Worm (Caenorhabditis elegans) whole organism, mixed stage, embryonic: ENCODE results near the gene aly-3.

Source experiments
- M03D4.4 ChIP-seq: sonication (generic microtip); optimal IDR thresholded peaks from 2 replicates; lab custom pipeline; 2017; ENCODE audit warnings: mild to moderate bottlenecking, missing genetic modification characterization, missing compliant biosample characterization
- bed-3 ChIP-seq: fragments of 200-800 bp; sonication (Bioruptor generic); optimal IDR thresholded peaks from 3 replicates; lab custom pipeline; 2018; ENCODE audit warnings: mild to moderate bottlenecking, missing genetic modification characterization, moderate library complexity, missing compliant biosample characterization
- blmp-1 ChIP-seq: fragments of 150-350 bp; optimal IDR thresholded peaks from 2 replicates; lab custom pipeline; 2014; ENCODE audit warnings: missing biosample characterization, missing genetic modification characterization
- ceh-39 ChIP-seq: fragments of 150-350 bp; optimal IDR thresholded peaks from 2 replicates; lab custom pipeline; 2014; ENCODE audit warnings: missing biosample characterization, missing genetic modification characterization
- ceh-43 ChIP-seq: fragments of 200-800 bp; sonication (Bioruptor generic); optimal IDR thresholded peaks from 2 replicates; lab custom pipeline; 2018; ENCODE audit warnings: mild to moderate bottlenecking, missing genetic modification characterization, moderate library complexity, missing compliant biosample characterization
- ceh-83 ChIP-seq: fragments of 200-800 bp; sonication (Bioruptor generic); optimal IDR thresholded peaks from 2 replicates; lab custom pipeline; 2018; ENCODE audit warnings: mild to moderate bottlenecking, missing genetic modification characterization, missing compliant biosample characterization
- ces-1 ChIP-seq: fragments of 150-350 bp; optimal IDR thresholded peaks from 2 replicates; lab custom pipeline; 2014; ENCODE audit warnings: missing biosample characterization, missing genetic modification reagents, missing genetic modification characterization
- cnd-1 ChIP-seq: fragments of 200-800 bp; sonication (Bioruptor generic); optimal IDR thresholded peaks from 2 replicates; lab custom pipeline; 2018; ENCODE audit warnings: mild to moderate bottlenecking, missing genetic modification characterization, missing compliant biosample characterization
- drap-1 ChIP-seq: fragments of 200-800 bp; sonication (Bioruptor generic); optimal IDR thresholded peaks from 3 replicates; lab custom pipeline; 2018; ENCODE audit warnings: mild to moderate bottlenecking, missing genetic modification characterization, missing compliant biosample characterization
- elt-3 ChIP-seq: fragments of 150-350 bp; optimal IDR thresholded peaks from 2 replicates; lab custom pipeline; 2014; ENCODE audit warnings: missing biosample characterization, missing genetic modification characterization
- flh-1 ChIP-seq: fragments of 200-800 bp; sonication (Bioruptor generic); optimal IDR thresholded peaks from 2 replicates; lab custom pipeline; 2018; ENCODE audit warnings: mild to moderate bottlenecking, missing genetic modification characterization, moderate library complexity, missing compliant biosample characterization
- ham-2 ChIP-seq: fragments of 200-800 bp; sonication (Bioruptor generic); optimal IDR thresholded peaks from 2 replicates; lab custom pipeline; 2018; ENCODE audit warnings: mild to moderate bottlenecking, missing genetic modification characterization, missing compliant biosample characterization
- hlh-1 ChIP-seq: fragments of 150-350 bp; optimal IDR thresholded peaks from 2 replicates; lab custom pipeline; 2014; ENCODE audit warnings: missing biosample characterization, missing genetic modification reagents, missing genetic modification characterization
- lin-13 ChIP-seq: fragments of 150-350 bp; optimal IDR thresholded peaks from 2 replicates; lab custom pipeline; 2014; ENCODE audit warnings: missing biosample characterization, missing genetic modification characterization
- lin-32 ChIP-seq: fragments of 200-800 bp; sonication (Bioruptor generic); optimal IDR thresholded peaks from 2 replicates; lab custom pipeline; 2018; ENCODE audit warnings: mild to moderate bottlenecking, missing genetic modification characterization, missing compliant biosample characterization
- lsy-2 ChIP-seq: fragments of 150-350 bp; optimal IDR thresholded peaks from 2 replicates; lab custom pipeline; 2014; ENCODE audit warnings: missing biosample characterization, missing genetic modification characterization
- mab-5 ChIP-seq: fragments of 150-350 bp; optimal IDR thresholded peaks from 2 replicates; lab custom pipeline; 2014; ENCODE audit warnings: missing biosample characterization, missing genetic modification characterization
- mep-1 ChIP-seq: fragments of 150-350 bp; optimal IDR thresholded peaks from 2 replicates; lab custom pipeline; 2017; ENCODE audit warnings: missing biosample characterization, missing genetic modification reagents, missing genetic modification characterization, inconsistent platforms
- mls-2 ChIP-seq: sonication (generic microtip); optimal IDR thresholded peaks from 2 replicates; lab custom pipeline; 2016; ENCODE audit warnings: mild to moderate bottlenecking, missing genetic modification characterization, moderate library complexity, missing compliant biosample characterization
- nhr-2 ChIP-seq: fragments of 150-350 bp; optimal IDR thresholded peaks from 2 replicates; lab custom pipeline; 2014; ENCODE audit warnings: missing biosample characterization, missing genetic modification characterization
- nhr-237 ChIP-seq: fragments of 150-350 bp; optimal IDR thresholded peaks from 2 replicates; lab custom pipeline; 2014; ENCODE audit warnings: missing biosample characterization, missing genetic modification characterization
- nhr-28 ChIP-seq: fragments of 150-350 bp; optimal IDR thresholded peaks from 2 replicates; lab custom pipeline; 2014; ENCODE audit warnings: missing biosample characterization, missing genetic modification characterization
- nhr-76 ChIP-seq: sonication (generic microtip); optimal IDR thresholded peaks from 2 replicates; lab custom pipeline; 2017; ENCODE audit warnings: missing biosample characterization, missing genetic modification characterization
- pha-4 ChIP-seq: fragments of 150-350 bp; optimal IDR thresholded peaks from 2 replicates; lab custom pipeline; 2018; ENCODE audit warnings: missing biosample characterization, missing genetic modification reagents, missing genetic modification characterization
- sptf-1 ChIP-seq: sonication (generic microtip); optimal IDR thresholded peaks from 2 replicates; lab custom pipeline; 2017; ENCODE audit warnings: mild to moderate bottlenecking, missing genetic modification characterization, moderate library complexity, missing compliant biosample characterization
- tbx-8 ChIP-seq: fragments of 200-800 bp; sonication (Bioruptor generic); optimal IDR thresholded peaks from 2 replicates; lab custom pipeline; 2018; ENCODE audit warnings: mild to moderate bottlenecking, missing genetic modification characterization, moderate library complexity, missing compliant biosample characterization
- unc-120 ChIP-seq: sonication (generic microtip); optimal IDR thresholded peaks from 2 replicates; lab custom pipeline; 2017; ENCODE audit warnings: missing genetic modification characterization, missing compliant biosample characterization; ENCODE audit not compliant: poor library complexity, severe bottlenecking
- unc-39 ChIP-seq: fragments of 150-350 bp; optimal IDR thresholded peaks from 2 replicates; lab custom pipeline; 2014; ENCODE audit warnings: missing biosample characterization, missing genetic modification characterization
- unc-62 ChIP-seq: fragments of 150-350 bp; optimal IDR thresholded peaks from 2 replicates; lab custom pipeline; 2014; ENCODE audit warnings: missing biosample characterization, missing genetic modification reagents, missing genetic modification characterization
- zip-8 ChIP-seq: fragments of 150-350 bp; optimal IDR thresholded peaks from 2 replicates; lab custom pipeline; 2014; ENCODE audit warnings: missing biosample characterization, missing genetic modification characterization
- ztf-11 ChIP-seq: fragments of 150-350 bp; optimal IDR thresholded peaks from 2 replicates; lab custom pipeline; 2014; ENCODE audit warnings: missing biosample characterization, missing genetic modification characterization

Gene aly-3

DNA sequence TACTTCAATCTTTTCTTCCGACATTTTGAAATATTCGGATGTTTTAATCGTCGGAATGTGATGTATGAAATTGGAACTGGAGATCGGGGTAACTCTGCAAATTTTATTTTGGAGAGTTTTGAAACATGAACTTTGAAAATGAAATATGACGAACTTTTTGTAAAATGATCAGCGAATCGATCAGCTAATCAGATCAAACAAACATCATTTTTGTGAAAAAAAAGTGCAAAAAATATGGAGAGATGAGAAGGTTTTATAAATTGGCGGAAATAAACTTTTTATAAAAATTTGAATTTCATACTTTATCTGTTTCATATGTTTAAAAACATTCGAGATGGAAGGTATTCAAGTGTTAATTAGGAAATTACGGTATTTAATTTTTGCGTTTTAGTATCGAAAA, 11.6 kb upstream of the aly-3 start, which contains the start of gene dlc-2:
TSS of gene dlc-2 (minus strand) at position 101 of the 400 bp plus-strand sequence.
- no peak for TF ChIP-seq elt-3 (tag; lab: Kevin White, UChicago)
- no peak for TF ChIP-seq M03D4.4 (tag; lab: Kevin White, UChicago)
- no peak for TF ChIP-seq nhr-2
- no peak for TF ChIP-seq zip-8 (tag; lab: Kevin White, UChicago)
- TF ChIP-seq mls-2 (tag; lab: Kevin White, UChicago), result no peak
- TF ChIP-seq cnd-1 (tag; lab: Kevin White, UChicago), result no peak
- TF ChIP-seq nhr-28 (tag; lab: Kevin White, UChicago), result no peak
- no peak for TF ChIP-seq blmp-1 (tag; lab: Kevin White, UChicago)
- no peak for TF ChIP-seq tbx-8 (GFP tag; lab: Kevin White, UChicago)

DNA sequence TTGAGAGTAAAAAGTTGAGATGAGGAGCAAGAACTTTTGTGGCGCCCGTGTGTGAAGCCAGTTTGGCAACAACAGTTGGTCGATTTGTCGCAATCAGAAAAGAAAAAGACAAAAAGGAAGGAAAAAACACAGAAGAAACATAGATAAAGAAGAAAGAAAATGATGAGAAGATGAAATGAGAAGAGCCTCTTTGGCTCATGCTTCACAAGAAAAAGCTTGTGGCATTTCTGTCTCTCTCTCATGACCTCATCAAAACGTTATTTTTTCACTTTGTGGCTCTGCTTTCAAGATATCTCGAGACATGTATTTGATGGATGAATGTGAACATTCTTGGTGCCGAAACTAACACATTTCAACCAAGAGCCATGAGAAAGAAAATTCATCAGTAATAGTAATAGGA, 10.0 kb upstream of the aly-3 start:
- TF ChIP-seq nhr-2 (no peak), bed-3 (GFP tag; lab: Kevin White, UChicago) (no peak), unc-120 (peak; percentile 43), nhr-237 (tag; lab: Kevin White, UChicago) (no peak), hlh-1 (peak; percentile 23), M03D4.4 (tag; lab: Kevin White, UChicago) (no peak)

DNA sequence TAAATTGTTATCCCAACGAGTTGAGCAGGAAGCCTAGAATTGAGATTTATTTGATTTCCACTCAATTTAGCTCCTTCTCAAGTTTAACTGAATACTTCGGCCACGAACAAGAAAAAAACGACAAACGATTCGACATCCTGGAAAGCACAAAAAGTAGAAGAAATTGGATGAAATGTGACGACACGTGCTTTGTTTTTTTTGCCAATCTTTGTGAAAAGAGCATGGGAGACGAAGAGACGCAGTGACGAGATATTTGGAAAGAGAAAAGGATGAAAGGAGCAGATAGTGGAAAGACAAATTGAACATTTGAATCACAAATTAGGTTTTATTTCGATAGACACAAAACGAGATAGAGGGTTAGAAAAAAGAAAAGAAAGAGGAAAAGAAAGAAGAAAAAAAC, 8.6 kb upstream of the aly-3 start:
- TF ChIP-seq nhr-76 (no peak), ces-1 (GFP tag; lab: Kevin White, UChicago) (peak; percentile 72)

DNA sequence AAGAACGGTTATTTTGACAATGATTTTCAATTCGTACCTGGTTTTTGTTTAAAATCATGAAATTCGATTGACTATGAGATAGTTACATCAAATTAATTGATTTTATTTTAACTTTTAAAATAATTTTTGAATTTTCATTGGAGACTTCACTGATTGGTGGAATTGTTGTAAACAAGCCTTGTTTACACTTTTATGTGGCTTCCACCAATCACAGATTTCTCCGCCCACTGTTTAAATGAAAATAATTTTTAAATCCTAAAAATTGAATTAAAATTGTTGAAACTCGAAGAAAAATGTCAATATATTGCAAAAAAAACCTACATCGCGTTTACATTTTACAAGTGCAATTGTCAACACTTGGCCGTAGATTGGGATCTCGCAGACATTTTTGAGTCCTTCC, 2.5 kb upstream of the aly-3 start:
- TF ChIP-seq tbx-8 (GFP tag; lab: Kevin White, UChicago) (no peak), nhr-237 (tag; lab: Kevin White, UChicago) (no peak), cnd-1 (tag; lab: Kevin White, UChicago) (no peak), nhr-2 (no peak), ces-1 (GFP tag; lab: Kevin White, UChicago) (no peak), blmp-1 (tag; lab: Kevin White, UChicago) (no peak), lsy-2 (tag; lab: Kevin White, UChicago) (no peak), ceh-43 (no peak), unc-39 (no peak), ceh-83 (GFP tag; lab: Kevin White, UChicago) (no peak), M03D4.4 (tag; lab: Kevin White, UChicago) (no peak)

DNA sequence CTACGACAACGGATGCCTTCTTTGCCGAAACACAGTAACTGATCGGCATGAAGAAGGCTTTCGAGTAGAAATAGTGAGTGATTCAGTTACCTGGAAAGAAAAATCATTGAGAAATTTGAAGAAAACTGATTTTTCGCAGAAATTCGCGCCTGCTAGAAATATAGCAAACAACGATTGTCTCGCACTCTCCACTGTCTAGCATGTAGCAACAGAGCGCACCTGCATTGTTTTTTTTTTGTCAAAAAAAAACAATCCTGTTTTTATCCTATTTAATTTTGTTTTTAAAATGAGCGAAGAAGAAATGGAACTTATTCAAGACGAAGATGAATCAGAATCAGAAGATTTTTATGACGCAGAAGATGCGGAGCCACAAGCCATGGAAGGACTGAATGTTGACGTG, 2.0 kb upstream of the aly-3 start, which contains the start of the genes ddb-1 and M18.6:
TSS of gene ddb-1 (minus strand) at position 90 of the 400 bp plus-strand sequence.
TSS of gene M18.6 (plus strand) at position 235 of the 400 bp plus-strand sequence.
- no peak for TF ChIP-seq M03D4.4 (tag; lab: Kevin White, UChicago)
- no peak for TF ChIP-seq zip-8 (tag; lab: Kevin White, UChicago)
- no peak for TF ChIP-seq bed-3 (GFP tag; lab: Kevin White, UChicago)
- peak; percentile 43 for TF ChIP-seq lsy-2 (tag; lab: Kevin White, UChicago)
- peak; percentile 18 for TF ChIP-seq ham-2 (GFP tag; lab: Kevin White, UChicago)
- TF ChIP-seq ztf-11, result no peak
- TF ChIP-seq lin-13 (tag; lab: Kevin White, UChicago), result no peak
- no peak for TF ChIP-seq nhr-2
- TF ChIP-seq pha-4 (tag; lab: Kevin White, UChicago), result peak; percentile 44
- peak; percentile 24 for TF ChIP-seq ces-1 (GFP tag; lab: Kevin White, UChicago)
- TF ChIP-seq mep-1 (tag; lab: Kevin White, UChicago), result peak; percentile 40

DNA sequence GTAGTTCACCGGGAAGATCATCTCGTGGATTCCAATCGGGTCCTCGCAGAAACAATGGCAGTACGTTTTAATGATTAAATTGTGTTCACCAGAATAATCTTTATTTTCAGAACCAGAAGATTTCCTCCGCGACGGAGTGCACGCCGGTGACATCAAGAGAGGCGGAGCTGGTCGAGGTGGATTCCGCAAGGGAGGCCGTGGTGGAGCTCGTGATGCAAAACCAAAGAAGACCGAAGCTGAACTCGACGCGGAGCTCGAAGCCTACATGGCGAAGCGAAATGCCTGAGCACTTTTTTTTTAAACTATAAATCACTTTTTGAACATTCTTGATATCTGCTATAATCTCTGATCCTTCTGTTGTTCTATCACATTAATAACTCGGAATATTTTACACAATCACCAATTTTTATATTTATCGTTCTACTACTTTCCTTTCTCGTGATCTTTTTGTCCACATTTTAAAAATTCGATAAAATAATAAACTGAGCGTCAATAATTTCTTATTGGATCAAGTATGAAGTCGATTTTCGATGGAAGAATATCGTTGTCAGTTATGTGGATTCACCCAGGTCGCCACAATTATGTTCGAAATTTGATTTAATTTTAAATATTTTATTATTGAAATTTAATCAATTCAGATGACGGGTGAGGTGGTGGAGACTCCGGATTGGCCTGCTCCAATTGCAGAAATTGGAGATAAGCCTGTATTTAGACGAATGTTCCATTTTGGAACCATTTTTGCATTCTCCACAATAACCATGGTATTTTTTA, 1.4 kb downstream of the aly-3 start, which contains the start of gene dhhc-6:
TSS of gene dhhc-6 (plus strand) at position 639 of the 771 bp plus-strand sequence.
- TF ChIP-seq elt-3 (tag; lab: Kevin White, UChicago) (no peak), ceh-39 (no peak), unc-62 (GFP tag; lab: Kevin White, UChicago) (no peak), zip-8 (tag; lab: Kevin White, UChicago) (no peak), sptf-1 (tag; lab: Kevin White, UChicago) (no peak), bed-3 (GFP tag; lab: Kevin White, UChicago) (no peak), mab-5 (no peak), drap-1 (no peak), flh-1 (no peak), lin-32 (GFP tag; lab: Kevin White, UChicago) (no peak), ztf-11 (no peak)
